Worm (Caenorhabditis elegans) whole organism, L1 larva: ENCODE data around the gene aqp-7.

Experiments
- C04F5.9 ChIP-seq: sonication (generic microtip); optimal IDR thresholded peaks from 2 replicates; lab custom pipeline; 2016; ENCODE audit warnings: missing genetic modification characterization, missing compliant biosample characterization
- F16B12.6 ChIP-seq: fragments of 150-350 bp; optimal IDR thresholded peaks from 2 replicates; lab custom pipeline; 2014; ENCODE audit warnings: missing biosample characterization, missing genetic modification characterization
- aha-1 ChIP-seq: fragments of 150-350 bp; optimal IDR thresholded peaks from 2 replicates; lab custom pipeline; 2014; ENCODE audit warnings: missing biosample characterization, missing genetic modification characterization
- ama-1 ChIP-seq: fragments of 150-350 bp; optimal IDR thresholded peaks from 2 replicates; lab custom pipeline; 2014
- ceh-63 ChIP-seq: fragments of 200-800 bp; sonication (Bioruptor generic); optimal IDR thresholded peaks from 2 replicates; lab custom pipeline; 2018; ENCODE audit warnings: mild to moderate bottlenecking, missing genetic modification characterization, missing compliant biosample characterization
- ceh-82 ChIP-seq, 3 experiments: fragments of 150-350 bp in 1 of 3; sonication (generic microtip) in 2 of 3; optimal IDR thresholded peaks; 2 replicates each; lab custom pipeline; 2014 to 2017; ENCODE audit warnings: missing biosample characterization in 3 of 3, missing genetic modification characterization in 3 of 3
- ceh-90 ChIP-seq: sonication (generic microtip); optimal IDR thresholded peaks from 2 replicates; lab custom pipeline; 2016; ENCODE audit warnings: missing genetic modification characterization, missing compliant biosample characterization
- dpl-1 ChIP-seq, 3 experiments: fragments of 150-350 bp in 2 of 3; sonication (generic microtip) in 1 of 3; optimal IDR thresholded peaks; 2 replicates each; lab custom pipeline; 2014 to 2017; ENCODE audit warnings: missing biosample characterization in 3 of 3, missing genetic modification characterization in 3 of 3, missing genetic modification reagents in 3 of 3
- dsc-1 ChIP-seq: sonication (generic microtip); optimal IDR thresholded peaks from 2 replicates; lab custom pipeline; 2016; ENCODE audit warnings: mild to moderate bottlenecking, missing genetic modification characterization, missing compliant biosample characterization
- efl-1 ChIP-seq, 4 experiments: fragments of 150-350 bp; optimal IDR thresholded peaks in 3 of 4; peaks in 1 of 4; 1 replicate in 1 of 4; 2 replicates in 3 of 4; lab custom pipeline; 2014; ENCODE audit warnings: missing biosample characterization in 2 of 4, missing genetic modification characterization in 2 of 4, missing genetic modification reagents in 2 of 4
- efl-3 ChIP-seq: fragments of 200-800 bp; sonication (Bioruptor generic); optimal IDR thresholded peaks from 2 replicates; lab custom pipeline; 2018; ENCODE audit warnings: mild to moderate bottlenecking, missing genetic modification characterization, missing compliant biosample characterization
- egl-13 ChIP-seq: sonication (generic microtip); optimal IDR thresholded peaks from 2 replicates; lab custom pipeline; 2016; ENCODE audit warnings: missing genotype, missing genetic modification reagents, missing genetic modification characterization, missing compliant biosample characterization
- elt-2 ChIP-seq: sonication (generic microtip); optimal IDR thresholded peaks from 2 replicates; lab custom pipeline; 2016; ENCODE audit warnings: missing genetic modification characterization, mild to moderate bottlenecking, inconsistent platforms, missing compliant biosample characterization, missing genetic modification reagents
- elt-3 ChIP-seq, 6 experiments: fragments of 150-350 bp in 1 of 6; sonication (generic microtip); optimal IDR thresholded peaks; 2 replicates each; lab custom pipeline; 2017 to 2018; ENCODE audit warnings: missing biosample characterization in 6 of 6, missing genetic modification characterization in 6 of 6, inconsistent platforms in 1 of 6
- fkh-10 ChIP-seq: sonication (generic microtip); optimal IDR thresholded peaks from 2 replicates; lab custom pipeline; 2017; ENCODE audit warnings: missing biosample characterization, missing genetic modification reagents, missing genetic modification characterization
- fkh-4 ChIP-seq: sonication (generic microtip); optimal IDR thresholded peaks from 2 replicates; lab custom pipeline; 2016; ENCODE audit warnings: missing compliant biosample characterization, missing genetic modification characterization, borderline replicate concordance
- fkh-8 ChIP-seq: sonication (generic microtip); optimal IDR thresholded peaks from 2 replicates; lab custom pipeline; 2016; ENCODE audit warnings: mild to moderate bottlenecking, missing genetic modification characterization, missing compliant biosample characterization
- fos-1 ChIP-seq: fragments of 150-350 bp; optimal IDR thresholded peaks from 2 replicates; lab custom pipeline; 2014; ENCODE audit warnings: missing biosample characterization, missing genetic modification characterization
- hlh-17 ChIP-seq: fragments of 200-800 bp; sonication (Bioruptor generic); optimal IDR thresholded peaks from 2 replicates; lab custom pipeline; 2018; ENCODE audit warnings: missing genetic modification characterization, mild to moderate bottlenecking, missing compliant biosample characterization, moderate library complexity, borderline replicate concordance
- hlh-4 ChIP-seq: sonication (generic microtip); optimal IDR thresholded peaks from 2 replicates; lab custom pipeline; 2016; ENCODE audit warnings: mild to moderate bottlenecking, missing genetic modification characterization, missing compliant biosample characterization
- isw-1 ChIP-seq: fragments of 200-800 bp; sonication (Bioruptor generic); IDR thresholded peaks from 2 replicates; pipeline ENCODE4 v1.3.6; 2022; ENCODE audit warnings: missing genetic modification characterization, missing compliant biosample characterization
- jun-1 ChIP-seq: fragments of 150-350 bp; optimal IDR thresholded peaks from 2 replicates; lab custom pipeline; 2014; ENCODE audit warnings: missing biosample characterization, missing genetic modification reagents, missing genetic modification characterization
- lin-14 ChIP-seq: fragments of 200-800 bp; sonication (Bioruptor generic); optimal IDR thresholded peaks from 2 replicates; lab custom pipeline; 2018; ENCODE audit warnings: mild to moderate bottlenecking, missing genetic modification characterization, moderate library complexity, missing compliant biosample characterization
- lin-35 ChIP-seq, 2 experiments: fragments of 150-350 bp; optimal IDR thresholded peaks; 2 replicates each; lab custom pipeline; 2014; ENCODE audit warnings: missing biosample characterization in 2 of 2, missing genetic modification characterization in 2 of 2, missing genetic modification reagents in 2 of 2
- lin-39 ChIP-seq: fragments of 150-350 bp; optimal IDR thresholded peaks from 2 replicates; lab custom pipeline; 2014; ENCODE audit warnings: missing biosample characterization, missing genetic modification reagents, missing genetic modification characterization
- lsy-2 ChIP-seq, 2 experiments: fragments of 150-350 bp; optimal IDR thresholded peaks; 2 replicates each; lab custom pipeline; 2014; ENCODE audit warnings: missing biosample characterization in 2 of 2, missing genetic modification characterization in 2 of 2
- mab-9 ChIP-seq: fragments of 200-800 bp; sonication (Bioruptor generic); IDR thresholded peaks from 2 replicates; pipeline ENCODE4 v1.3.6; 2022; ENCODE audit warnings: missing genetic modification reagents, missing genetic modification characterization, missing compliant biosample characterization
- mdl-1 ChIP-seq, 2 experiments: fragments of 150-350 bp; optimal IDR thresholded peaks; 2 replicates each; lab custom pipeline; 2014 to 2017; ENCODE audit warnings: missing biosample characterization in 2 of 2, missing genetic modification characterization in 2 of 2, inconsistent platforms in 1 of 2
- mef-2 ChIP-seq: fragments of 150-350 bp; optimal IDR thresholded peaks from 2 replicates; lab custom pipeline; 2014; ENCODE audit warnings: missing biosample characterization, missing genetic modification characterization
- nhr-11 ChIP-seq: fragments of 150-350 bp; optimal IDR thresholded peaks from 2 replicates; lab custom pipeline; 2014; ENCODE audit warnings: missing biosample characterization, missing genetic modification characterization
- nhr-19 ChIP-seq: fragments of 200-800 bp; sonication (Bioruptor generic); conservative IDR thresholded peaks from 2 replicates; pipeline ENCODE4 v1.3.6; 2022; ENCODE audit warnings: missing genetic modification characterization, missing compliant biosample characterization
- nhr-20 ChIP-seq: sonication (generic microtip); optimal IDR thresholded peaks from 2 replicates; lab custom pipeline; 2016; ENCODE audit warnings: mild to moderate bottlenecking, missing genetic modification characterization, missing compliant biosample characterization
- nhr-28 ChIP-seq: fragments of 150-350 bp; optimal IDR thresholded peaks from 2 replicates; lab custom pipeline; 2014; ENCODE audit warnings: missing biosample characterization, missing genetic modification characterization
- nhr-47 ChIP-seq: sonication (generic microtip); optimal IDR thresholded peaks from 2 replicates; lab custom pipeline; 2016; ENCODE audit warnings: mild to moderate bottlenecking, missing genetic modification characterization, moderate library complexity, missing compliant biosample characterization
- nhr-76 ChIP-seq: sonication (generic microtip); optimal IDR thresholded peaks from 2 replicates; lab custom pipeline; 2017; ENCODE audit warnings: missing biosample characterization, missing genetic modification characterization
- nhr-77 ChIP-seq: fragments of 150-350 bp; optimal IDR thresholded peaks from 2 replicates; lab custom pipeline; 2014; ENCODE audit warnings: missing biosample characterization, missing genetic modification characterization
- nhr-84 ChIP-seq: sonication (generic microtip); optimal IDR thresholded peaks from 2 replicates; lab custom pipeline; 2017; ENCODE audit warnings: missing biosample characterization, missing genetic modification characterization
- pag-3 ChIP-seq: sonication (generic microtip); optimal IDR thresholded peaks from 2 replicates; lab custom pipeline; 2017; ENCODE audit warnings: missing genetic modification characterization, mild to moderate bottlenecking, missing compliant biosample characterization, antibody characterized with exemption, borderline replicate concordance; ENCODE audit not compliant: insufficient read depth
- pqm-1 ChIP-seq: sonication (generic microtip); optimal IDR thresholded peaks from 3 replicates; lab custom pipeline; 2017; ENCODE audit warnings: missing biosample characterization, missing genetic modification characterization
- rnt-1 ChIP-seq: sonication (generic microtip); optimal IDR thresholded peaks from 2 replicates; lab custom pipeline; 2016; ENCODE audit warnings: mild to moderate bottlenecking, missing genetic modification characterization, moderate library complexity, missing compliant biosample characterization
- skn-1 ChIP-seq: fragments of 150-350 bp; optimal IDR thresholded peaks from 2 replicates; lab custom pipeline; 2014; ENCODE audit warnings: missing biosample characterization, missing genetic modification characterization
- snpc-4 ChIP-seq: fragments of 150-350 bp; optimal IDR thresholded peaks from 2 replicates; lab custom pipeline; 2014; ENCODE audit warnings: missing biosample characterization, missing genetic modification characterization
- snu-23 ChIP-seq: sonication (generic microtip); optimal IDR thresholded peaks from 2 replicates; lab custom pipeline; 2016; ENCODE audit warnings: missing genetic modification characterization, missing compliant biosample characterization
- sup-37 ChIP-seq: fragments of 200-800 bp; sonication (Bioruptor generic); optimal IDR thresholded peaks from 2 replicates; lab custom pipeline; 2018; ENCODE audit warnings: mild to moderate bottlenecking, missing genetic modification characterization, missing compliant biosample characterization
- swsn-7 ChIP-seq: sonication (generic microtip); optimal IDR thresholded peaks from 2 replicates; lab custom pipeline; 2016; ENCODE audit warnings: missing genetic modification characterization, missing compliant biosample characterization
- unc-130 ChIP-seq: fragments of 150-350 bp; optimal IDR thresholded peaks from 2 replicates; lab custom pipeline; 2017; ENCODE audit warnings: missing biosample characterization, missing genetic modification characterization, inconsistent platforms
- unc-30 ChIP-seq: sonication (generic microtip); optimal IDR thresholded peaks from 2 replicates; lab custom pipeline; 2017; ENCODE audit warnings: missing biosample characterization, missing genetic modification characterization
- unc-98 ChIP-seq: fragments of 200-800 bp; sonication (Bioruptor generic); IDR thresholded peaks from 2 replicates; pipeline ENCODE4 v1.3.6; 2022; ENCODE audit warnings: missing genetic modification characterization, missing compliant biosample characterization
- zag-1 ChIP-seq: fragments of 150-350 bp; optimal IDR thresholded peaks from 2 replicates; lab custom pipeline; 2014; ENCODE audit warnings: missing biosample characterization, missing genetic modification characterization
- ztf-4 ChIP-seq: fragments of 150-350 bp; optimal IDR thresholded peaks from 2 replicates; lab custom pipeline; 2014; ENCODE audit warnings: missing biosample characterization, missing genetic modification characterization

aqp-7 gene

ce11 chrX:3024637-3025113 is at the start of gene aqp-7:
Gene aqp-7 (plus strand): TSS chrX:3025063.
- TF ChIP-seq pag-3 (tag; lab: Kevin White, UChicago): no peak
- peak; percentile 11 for TF ChIP-seq egl-13
- TF ChIP-seq lin-14: peak; percentile 52
- peak; percentile 22 for TF ChIP-seq fkh-10 (GFP tag; lab: Kevin White, UChicago)
- no peak for TF ChIP-seq efl-1 (optimal IDR thresholded peaks at IDR 0.05; lab: Kevin White, UChicago)
- peak in 1 of 2 experiments; percentile 8 for TF ChIP-seq efl-1 (GFP tag; optimal IDR thresholded peaks at IDR 0.05 in 1 of 2; lab: Kevin White, UChicago)
- TF ChIP-seq unc-30 (tag; lab: Kevin White, UChicago): no peak

DNA sequence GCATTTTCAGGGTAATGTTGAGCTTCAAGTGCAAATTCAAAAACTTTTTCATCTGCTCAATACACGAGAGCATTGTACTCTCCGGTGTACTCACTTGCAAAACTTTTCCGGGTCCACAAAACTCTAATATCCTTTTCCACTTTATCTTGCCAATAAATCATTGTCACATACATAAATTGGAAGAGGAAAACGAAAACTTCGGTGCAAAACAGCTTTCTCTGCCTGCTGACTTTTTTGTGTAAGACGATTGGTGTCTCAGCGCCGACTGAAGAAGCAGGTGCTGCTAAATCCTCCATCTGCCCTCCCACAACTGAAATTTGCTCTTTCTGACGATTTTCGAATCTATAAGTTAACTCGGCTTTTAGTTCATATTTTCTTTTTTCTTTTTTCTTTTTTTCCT is 49.4 kb upstream of the aqp-7 start:
- no peak for TF ChIP-seq hlh-17 (GFP tag; lab: Kevin White, UChicago)
- TF ChIP-seq lin-39 (tag; lab: Kevin White, UChicago): no peak
- no peak for TF ChIP-seq unc-130 (tag; lab: Kevin White, UChicago)
- no peak for TF ChIP-seq nhr-47 (tag; lab: Kevin White, UChicago)
- no peak for TF ChIP-seq unc-98 (GFP tag; lab: Robert Waterston, UW)
- TF ChIP-seq swsn-7 (tag; lab: Kevin White, UChicago): no peak
- TF ChIP-seq lin-14: peak; percentile 58
- no peak for TF ChIP-seq mef-2 (tag; lab: Kevin White, UChicago)
- TF ChIP-seq ceh-90 (tag; lab: Kevin White, UChicago): no peak
- no peak for TF ChIP-seq isw-1 (GFP tag; lab: Robert Waterston, UW)
- TF ChIP-seq snu-23 (GFP tag; lab: Kevin White, UChicago): peak; percentile 13
- TF ChIP-seq hlh-4 (tag; lab: Kevin White, UChicago): no peak
- no peak for TF ChIP-seq nhr-77 (tag; lab: Kevin White, UChicago)
- no peak for TF ChIP-seq zag-1
- no peak for TF ChIP-seq lin-35 (GFP tag; optimal IDR thresholded peaks at IDR 0.05; lab: Kevin White, UChicago)
- TF ChIP-seq F16B12.6 (tag; lab: Kevin White, UChicago): no peak
- no peak for TF ChIP-seq nhr-11 (tag; lab: Kevin White, UChicago)
- TF ChIP-seq ceh-63: no peak
- TF ChIP-seq efl-3 (GFP tag; lab: Kevin White, UChicago): no peak
- TF ChIP-seq ceh-82 (tag; optimal IDR thresholded peaks at IDR 0.05; lab: Kevin White, UChicago): no peak
- TF ChIP-seq fos-1 (tag; lab: Kevin White, UChicago): no peak
- TF ChIP-seq ztf-4: no peak
- TF ChIP-seq efl-1 (optimal IDR thresholded peaks at IDR 0.05; lab: Kevin White, UChicago): no peak
- TF ChIP-seq efl-1 (GFP tag; optimal IDR thresholded peaks at IDR 0.05 in 1 of 2; lab: Kevin White, UChicago): no peak
- peak; percentile 8 for TF ChIP-seq pag-3 (tag; lab: Kevin White, UChicago)
- no peak for TF ChIP-seq mab-9 (GFP tag; lab: Robert Waterston, UW)
- peak; percentile 64 for TF ChIP-seq rnt-1 (tag; lab: Kevin White, UChicago)
- TF ChIP-seq nhr-76 (tag; lab: Kevin White, UChicago): no peak
- TF ChIP-seq fkh-8 (tag; lab: Kevin White, UChicago): no peak
- no peak for TF ChIP-seq ama-1 (lab: Kevin White, UChicago)
- TF ChIP-seq skn-1 (tag; lab: Kevin White, UChicago): no peak
- no peak for TF ChIP-seq fkh-10 (GFP tag; lab: Kevin White, UChicago)
- TF ChIP-seq nhr-19: no peak
- TF ChIP-seq nhr-84 (tag; lab: Kevin White, UChicago): no peak
- TF ChIP-seq pqm-1 (tag; lab: Kevin White, UChicago): no peak
- no peak for TF ChIP-seq nhr-20 (tag; lab: Kevin White, UChicago)
- no peak for TF ChIP-seq aha-1 (tag; lab: Kevin White, UChicago)
- no peak for TF ChIP-seq sup-37 (GFP tag; lab: Kevin White, UChicago)
- TF ChIP-seq elt-2 (tag; lab: Kevin White, UChicago): no peak
- no peak for TF ChIP-seq snpc-4 (tag; lab: Kevin White, UChicago)
- TF ChIP-seq unc-30 (tag; lab: Kevin White, UChicago): no peak
- no peak for TF ChIP-seq elt-3 (tag; optimal IDR thresholded peaks at IDR 0.05; lab: Kevin White, UChicago)
- no peak for TF ChIP-seq dpl-1 (GFP tag; optimal IDR thresholded peaks at IDR 0.05; lab: Kevin White, UChicago)
- no peak for TF ChIP-seq mdl-1 (tag; optimal IDR thresholded peaks at IDR 0.05; lab: Kevin White, UChicago)
- no peak for TF ChIP-seq C04F5.9 (tag; lab: Kevin White, UChicago)
- TF ChIP-seq jun-1 (tag; lab: Kevin White, UChicago): no peak
- TF ChIP-seq fkh-4: no peak
- TF ChIP-seq lsy-2 (tag; optimal IDR thresholded peaks at IDR 0.05; lab: Kevin White, UChicago): peak in 1 of 2 experiments; percentile 17
- TF ChIP-seq nhr-28 (tag; lab: Kevin White, UChicago): no peak
- peak; percentile 52 for TF ChIP-seq dsc-1 (tag; lab: Kevin White, UChicago)
